Fruit fly (Drosophila melanogaster): ENCODE results near the gene ush.

ush gene

dm6 chr2L:525547-526180, 49.6 kb downstream of the ush start (continued):
- TF ChIP-seq Hr78 (GFP tag; optimal IDR thresholded peaks at IDR 0.05), result no peak
- TF ChIP-seq CG5953 (GFP tag; IDR thresholded peaks at IDR 0.05), result no peak
- TF ChIP-seq CG11723 (GFP tag; optimal IDR thresholded peaks at IDR 0.05), result no peak
- TF ChIP-seq ato (GFP tag; IDR thresholded peaks at IDR 0.05; ENCODE audit: partially characterized antibody), result no peak
- TF ChIP-seq Mrtf (GFP tag; IDR thresholded peaks at IDR 0.05), result no peak
- TF ChIP-seq CG1603 (tag; optimal IDR thresholded peaks at IDR 0.05), result no peak
- TF ChIP-seq CG17612 (GFP tag; IDR thresholded peaks at IDR 0.05), result no peak
- no peak for TF ChIP-seq sens-2 (GFP tag; IDR thresholded peaks at IDR 0.05)
- no peak for TF ChIP-seq CG15601 (tag; optimal IDR thresholded peaks at IDR 0.05)
- TF ChIP-seq CG32767 (GFP tag; IDR thresholded peaks at IDR 0.05), result no peak
- no peak for TF ChIP-seq ttk (GFP tag; IDR thresholded peaks at IDR 0.05)
- TF ChIP-seq CG10462 (GFP tag; optimal IDR thresholded peaks at IDR 0.05), result no peak
- no peak for TF ChIP-seq insv (GFP tag; optimal IDR thresholded peaks at IDR 0.05)
- no peak for TF ChIP-seq her (GFP tag; optimal IDR thresholded peaks at IDR 0.05)
- TF ChIP-seq sisA (GFP tag; IDR thresholded peaks at IDR 0.05), result no peak
- TF ChIP-seq sna (GFP tag; IDR thresholded peaks at IDR 0.05; ENCODE audit: partially characterized antibody), result no peak
- no peak for TF ChIP-seq jing (GFP tag; optimal IDR thresholded peaks at IDR 0.05)
- TF ChIP-seq CG9215 (GFP tag; IDR thresholded peaks at IDR 0.05), result no peak
- TF ChIP-seq D19A (tag; optimal IDR thresholded peaks at IDR 0.05), result peak; percentile 66
- TF ChIP-seq cato (GFP tag; optimal IDR thresholded peaks at IDR 0.05; ENCODE audit: borderline replicate concordance), result no peak
- TF ChIP-seq az2 (GFP tag; optimal IDR thresholded peaks at IDR 0.05), result no peak
- TF ChIP-seq maf-S (GFP tag; optimal IDR thresholded peaks at IDR 0.05), result no peak
- TF ChIP-seq CG13287 (GFP tag; IDR thresholded peaks at IDR 0.05; ENCODE audit: partially characterized antibody), result no peak
- no peak for TF ChIP-seq ATbp (GFP tag; optimal IDR thresholded peaks at IDR 0.05)
- no peak for TF ChIP-seq CG17802 (tag; optimal IDR thresholded peaks at IDR 0.05)
- no peak for TF ChIP-seq cwo (GFP tag; optimal IDR thresholded peaks at IDR 0.05)
- no peak for TF ChIP-seq cad (GFP tag; optimal IDR thresholded peaks at IDR 0.05)
- no peak for TF ChIP-seq da (GFP tag; optimal IDR thresholded peaks at IDR 0.05)
- TF ChIP-seq CG31224 (GFP tag; IDR thresholded peaks at IDR 0.05), result no peak
- TF ChIP-seq CG14710 (tag; optimal IDR thresholded peaks at IDR 0.05), result no peak
- TF ChIP-seq Bteb2 (GFP tag; optimal IDR thresholded peaks at IDR 0.05), result no peak
- TF ChIP-seq pros (GFP tag; optimal IDR thresholded peaks at IDR 0.05), result peak; percentile 95
- TF ChIP-seq HLH54F (GFP tag; optimal IDR thresholded peaks at IDR 0.05), result no peak
- TF ChIP-seq CG1832 (GFP tag; optimal IDR thresholded peaks at IDR 0.05), result peak; percentile 17
- TF ChIP-seq corto (GFP tag; optimal IDR thresholded peaks at IDR 0.05), result no peak
- no peak for TF ChIP-seq lbe (GFP tag; optimal IDR thresholded peaks at IDR 0.05)
- no peak for TF ChIP-seq CG31365 (tag; optimal IDR thresholded peaks at IDR 0.05)
- TF ChIP-seq org-1 (GFP tag; optimal IDR thresholded peaks at IDR 0.05), result no peak
- TF ChIP-seq crp (GFP tag; optimal IDR thresholded peaks at IDR 0.05), result no peak
- TF ChIP-seq ind (GFP tag; optimal IDR thresholded peaks at IDR 0.05), result no peak
- TF ChIP-seq Neu2 (GFP tag; optimal IDR thresholded peaks at IDR 0.05; ENCODE audit: borderline replicate concordance), result no peak
- no peak for TF ChIP-seq CG2199 (GFP tag; IDR thresholded peaks at IDR 0.05)
- TF ChIP-seq dpn (GFP tag; optimal IDR thresholded peaks at IDR 0.05), result no peak
- no peak for TF ChIP-seq gem (tag; optimal IDR thresholded peaks at IDR 0.05)
- no peak for TF ChIP-seq Trl (optimal IDR thresholded peaks at IDR 0.05)
- no peak for TF ChIP-seq Trl (GFP tag; optimal IDR thresholded peaks at IDR 0.05)
- TF ChIP-seq CG12942 (GFP tag; optimal IDR thresholded peaks at IDR 0.05), result no peak
- no peak for TF ChIP-seq Sox102F (GFP tag; optimal IDR thresholded peaks at IDR 0.05)
- no peak for TF ChIP-seq tin (GFP tag; optimal IDR thresholded peaks at IDR 0.05)
- TF ChIP-seq Ptx1 (GFP tag; IDR thresholded peaks at IDR 0.05), result no peak
- TF ChIP-seq CG6654 (GFP tag; optimal IDR thresholded peaks at IDR 0.05), result no peak

Measured in whole organism, embryonic.